Worm (Caenorhabditis elegans): Measurements from ENCODE around the gene Y69A2AR.19.

The Y69A2AR.19 gene

ce11 chrIV:2497615-2498183, 9.1 kb downstream of the Y69A2AR.19 start, which contains the start of gene Y69A2AR.16:
TSS of gene Y69A2AR.16 (plus strand) at chrIV:2497803.
- TF ChIP-seq W03F9.2 (tag; optimal IDR thresholded peaks at IDR 0.05), result no peak
- no peak for TF ChIP-seq him-1 (tag; optimal IDR thresholded peaks at IDR 0.05)
- no peak for TF ChIP-seq dao-5 (tag; optimal IDR thresholded peaks at IDR 0.05)

ce11 chrIV:2507824-2508223, 19.2 kb downstream of the Y69A2AR.19 start, which contains the start of gene Y69A2AR.22:
TSS of gene Y69A2AR.22 (minus strand) at chrIV:2507924.
- TF ChIP-seq dao-5 (tag; optimal IDR thresholded peaks at IDR 0.05), result no peak

ce11 chrIV:2526836-2527235, 38.2 kb downstream of the Y69A2AR.19 start:
- no peak for TF ChIP-seq W03F9.2 (tag; optimal IDR thresholded peaks at IDR 0.05)
- TF ChIP-seq dao-5 (tag; optimal IDR thresholded peaks at IDR 0.05), result no peak
- TF ChIP-seq him-1 (tag; optimal IDR thresholded peaks at IDR 0.05), result no peak

ce11 chrIV:2529281-2529680, 40.7 kb downstream of the Y69A2AR.19 start:
- no peak for TF ChIP-seq dao-5 (tag; optimal IDR thresholded peaks at IDR 0.05)
- no peak for TF ChIP-seq W03F9.2 (tag; optimal IDR thresholded peaks at IDR 0.05)
- no peak for TF ChIP-seq him-1 (tag; optimal IDR thresholded peaks at IDR 0.05)

ce11 chrIV:2530285-2530684, 41.7 kb downstream of the Y69A2AR.19 start:
- TF ChIP-seq dao-5 (tag; optimal IDR thresholded peaks at IDR 0.05) (no peak), W03F9.2 (tag; optimal IDR thresholded peaks at IDR 0.05) (no peak), him-1 (tag; optimal IDR thresholded peaks at IDR 0.05) (no peak)

- no peak for TF ChIP-seq him-1 (tag; optimal IDR thresholded peaks at IDR 0.05)
- TF ChIP-seq W03F9.2 (tag; optimal IDR thresholded peaks at IDR 0.05), result no peak
Observed at ce11 chrIV:2537741-2538140, 49.1 kb downstream of the Y69A2AR.19 start.

ce11 chrIV:2542001-2542400, 53.4 kb downstream of the Y69A2AR.19 start, which contains the start of gene sprr-3:
TSS of gene sprr-3 (plus strand) at chrIV:2542301.
- TF ChIP-seq him-1 (tag; optimal IDR thresholded peaks at IDR 0.05) (no peak), W03F9.2 (tag; optimal IDR thresholded peaks at IDR 0.05) (no peak), dao-5 (tag; optimal IDR thresholded peaks at IDR 0.05) (no peak)
